Worm (Caenorhabditis elegans) whole organism, mixed stage, embryonic: ENCODE data around the gene C18D11.3.

Experiments
- snpc-4 ChIP-seq: fragments of 150-350 bp; optimal IDR thresholded peaks from 2 replicates; lab custom pipeline; 2014; ENCODE audit warnings: missing biosample characterization, missing genetic modification characterization
- ztf-11 ChIP-seq: fragments of 150-350 bp; optimal IDR thresholded peaks from 2 replicates; lab custom pipeline; 2014; ENCODE audit warnings: missing biosample characterization, missing genetic modification characterization

ce11 chrIII:11808818-11809217, 14.4 kb upstream of the C18D11.3 start, which contains the start of gene C18D11.9:
- TF ChIP-seq ztf-11 (tag; lab: Kevin White, UChicago) (no peak), snpc-4 (tag; lab: Kevin White, UChicago) (no peak)
